Worm (Caenorhabditis elegans) whole organism, L3 larva: ENCODE results near the gene srw-90.

Source experiments
- R02D3.7 ChIP-seq: fragments of 150-350 bp; optimal IDR thresholded peaks from 2 replicates; lab custom pipeline; 2014; ENCODE audit warnings: missing biosample characterization, missing genetic modification characterization
- ZK546.5 ChIP-seq: sonication (generic microtip); optimal IDR thresholded peaks from 2 replicates; lab custom pipeline; 2017; ENCODE audit warnings: missing biosample characterization, missing genetic modification characterization
- ceh-16 ChIP-seq: sonication (generic microtip); optimal IDR thresholded peaks from 2 replicates; lab custom pipeline; 2017; ENCODE audit warnings: missing biosample characterization, missing genetic modification characterization
- ceh-28 ChIP-seq: fragments of 150-350 bp; optimal IDR thresholded peaks from 2 replicates; lab custom pipeline; 2014; ENCODE audit warnings: missing biosample characterization, missing genetic modification reagents, missing genetic modification characterization
- egl-27 ChIP-seq: sonication (generic microtip); optimal IDR thresholded peaks from 4 replicates; lab custom pipeline; 2017; ENCODE audit warnings: missing biosample characterization, missing genetic modification reagents, missing genetic modification characterization
- egl-5 ChIP-seq: fragments of 150-350 bp; optimal IDR thresholded peaks from 2 replicates; lab custom pipeline; 2017; ENCODE audit warnings: missing biosample characterization, missing genetic modification reagents, missing genetic modification characterization, inconsistent platforms
- elt-2 ChIP-seq: sonication (generic microtip); optimal IDR thresholded peaks from 2 replicates; lab custom pipeline; 2016; ENCODE audit warnings: missing genetic modification reagents, mild to moderate bottlenecking, missing genetic modification characterization, missing compliant biosample characterization
- elt-3 ChIP-seq, 3 experiments: fragments of 150-350 bp in 1 of 3; sonication (generic microtip) in 2 of 3; optimal IDR thresholded peaks; 2 replicates in 2 of 3; 4 replicates in 1 of 3; lab custom pipeline; 2014 to 2017; ENCODE audit warnings: missing biosample characterization in 3 of 3, missing genetic modification characterization in 3 of 3
- eor-1 ChIP-seq, 2 experiments: fragments of 150-350 bp; optimal IDR thresholded peaks; 2 replicates each; lab custom pipeline; 2014 to 2018; ENCODE audit warnings: missing biosample characterization in 2 of 2, missing genetic modification characterization in 2 of 2
- fkh-10 ChIP-seq: sonication (generic microtip); optimal IDR thresholded peaks from 2 replicates; lab custom pipeline; 2017; ENCODE audit warnings: missing biosample characterization, missing genetic modification reagents, missing genetic modification characterization
- fkh-2 ChIP-seq: fragments of 150-350 bp; optimal IDR thresholded peaks from 2 replicates; lab custom pipeline; 2014; ENCODE audit warnings: missing biosample characterization, missing genetic modification reagents, missing genetic modification characterization
- fos-1 ChIP-seq: fragments of 150-350 bp; optimal IDR thresholded peaks from 2 replicates; lab custom pipeline; 2014; ENCODE audit warnings: missing biosample characterization, missing genetic modification characterization
- jun-1 ChIP-seq: fragments of 150-350 bp; optimal IDR thresholded peaks from 2 replicates; lab custom pipeline; 2014; ENCODE audit warnings: missing biosample characterization, missing genetic modification reagents, missing genetic modification characterization
- lin-15B ChIP-seq: fragments of 150-350 bp; optimal IDR thresholded peaks from 2 replicates; lab custom pipeline; 2014; ENCODE audit warnings: missing biosample characterization, missing genetic modification characterization
- lsy-12 ChIP-seq: sonication (generic microtip); optimal IDR thresholded peaks from 2 replicates; lab custom pipeline; 2016; ENCODE audit warnings: mild to moderate bottlenecking, missing genetic modification characterization, missing compliant biosample characterization
- mdl-1 ChIP-seq: fragments of 150-350 bp; optimal IDR thresholded peaks from 2 replicates; lab custom pipeline; 2014; ENCODE audit warnings: missing biosample characterization, missing genetic modification characterization
- mml-1 ChIP-seq: fragments of 150-350 bp; sonication (generic microtip); optimal IDR thresholded peaks from 3 replicates; lab custom pipeline; 2014; ENCODE audit warnings: missing biosample characterization, missing genetic modification characterization
- nfya-1 ChIP-seq: sonication (generic microtip); optimal IDR thresholded peaks from 2 replicates; lab custom pipeline; 2017; ENCODE audit warnings: missing genetic modification characterization, mild to moderate bottlenecking, missing compliant biosample characterization, antibody characterized with exemption, moderate library complexity; ENCODE audit not compliant: insufficient read depth
- nhr-11 ChIP-seq: fragments of 150-350 bp; optimal IDR thresholded peaks from 2 replicates; lab custom pipeline; 2014; ENCODE audit warnings: missing biosample characterization, missing genetic modification characterization
- nhr-23 ChIP-seq: fragments of 150-350 bp; optimal IDR thresholded peaks from 2 replicates; lab custom pipeline; 2014; ENCODE audit warnings: missing biosample characterization, missing genetic modification reagents, missing genetic modification characterization
- nhr-28 ChIP-seq: fragments of 150-350 bp; optimal IDR thresholded peaks from 2 replicates; lab custom pipeline; 2014; ENCODE audit warnings: missing biosample characterization, missing genetic modification characterization
- nhr-43 ChIP-seq: sonication (generic microtip); optimal IDR thresholded peaks from 2 replicates; lab custom pipeline; 2016; ENCODE audit warnings: mild to moderate bottlenecking, missing genetic modification characterization, missing compliant biosample characterization; ENCODE audit not compliant: poor library complexity, severe bottlenecking
- nhr-67 ChIP-seq: fragments of 150-350 bp; optimal IDR thresholded peaks from 2 replicates; lab custom pipeline; 2014; ENCODE audit warnings: missing biosample characterization, missing genetic modification characterization
- nhr-76 ChIP-seq: fragments of 150-350 bp; sonication (generic microtip); optimal IDR thresholded peaks from 5 replicates; lab custom pipeline; 2014; ENCODE audit warnings: missing biosample characterization, missing genetic modification characterization
- sea-2 ChIP-seq: fragments of 150-350 bp; sonication (generic microtip); optimal IDR thresholded peaks from 4 replicates; lab custom pipeline; 2014; ENCODE audit warnings: missing biosample characterization, missing genetic modification reagents, missing genetic modification characterization
- snpc-4 ChIP-seq: fragments of 150-350 bp; optimal IDR thresholded peaks from 2 replicates; lab custom pipeline; 2014; ENCODE audit warnings: missing biosample characterization, missing genetic modification characterization
- tbx-2 ChIP-seq: sonication (generic microtip); optimal IDR thresholded peaks from 2 replicates; lab custom pipeline; 2016; ENCODE audit warnings: mild to moderate bottlenecking, missing genetic modification characterization, missing compliant biosample characterization
- unc-39 ChIP-seq: sonication (generic microtip); optimal IDR thresholded peaks from 4 replicates; lab custom pipeline; 2017; ENCODE audit warnings: missing biosample characterization, missing genetic modification characterization
- unc-62 ChIP-seq: fragments of 150-350 bp; sonication (generic microtip); optimal IDR thresholded peaks from 4 replicates; lab custom pipeline; 2014; ENCODE audit warnings: missing biosample characterization, missing genetic modification reagents, missing genetic modification characterization
- zag-1 ChIP-seq: fragments of 150-350 bp; optimal IDR thresholded peaks from 2 replicates; lab custom pipeline; 2014; ENCODE audit warnings: missing biosample characterization, missing genetic modification characterization
- ztf-11 ChIP-seq: fragments of 150-350 bp; optimal IDR thresholded peaks from 2 replicates; lab custom pipeline; 2014; ENCODE audit warnings: missing biosample characterization, missing genetic modification characterization
- ztf-4 ChIP-seq: fragments of 150-350 bp; optimal IDR thresholded peaks from 2 replicates; lab custom pipeline; 2014; ENCODE audit warnings: missing biosample characterization, missing genetic modification characterization

Gene srw-90

ce11 chrV:1701584-1702101 lies at the start of gene srw-90:
srw-90 (plus strand) TSS chrV:1702051.
- no peak for TF ChIP-seq mml-1 (tag; lab: Kevin White, UChicago)
- TF ChIP-seq unc-39 (tag; lab: Kevin White, UChicago) = no peak
- no peak for TF ChIP-seq fos-1 (tag; lab: Kevin White, UChicago)

ce11 chrV:1654845-1655244 lies 47.0 kb upstream of the srw-90 start, which contains the start of gene irld-11:
irld-11 (plus strand) TSS chrV:1655145.
- TF ChIP-seq nfya-1 (tag; lab: Kevin White, UChicago) = no peak
- TF ChIP-seq unc-39 (tag; lab: Kevin White, UChicago) = no peak
- no peak for TF ChIP-seq nhr-23 (tag; lab: Kevin White, UChicago)
- TF ChIP-seq ceh-16 (tag; lab: Kevin White, UChicago) = no peak
- TF ChIP-seq nhr-43 = no peak
- no peak for TF ChIP-seq ztf-11 (tag; lab: Kevin White, UChicago)
- TF ChIP-seq nhr-67 (tag; lab: Kevin White, UChicago) = no peak
- TF ChIP-seq jun-1 (tag; lab: Kevin White, UChicago) = no peak
- TF ChIP-seq ZK546.5 (tag; lab: Kevin White, UChicago) = no peak
- no peak for TF ChIP-seq nhr-76
- no peak for TF ChIP-seq R02D3.7 (tag; lab: Kevin White, UChicago)

- TF ChIP-seq nhr-11 (tag; lab: Kevin White, UChicago) (peak; percentile 1), nhr-67 (tag; lab: Kevin White, UChicago) (no peak), ztf-4 (tag; lab: Kevin White, UChicago) (no peak), egl-5 (tag; lab: Kevin White, UChicago) (no peak), lsy-12 (tag; lab: Kevin White, UChicago) (no peak), eor-1 (tag; optimal IDR thresholded peaks at IDR 0.05; lab: Kevin White, UChicago) (no peak), tbx-2 (no peak)
These were observed 39.6 kb upstream of the srw-90 start, which contains the start of gene irld-40 for ce11 chrV:1662270-1662669. irld-40 (plus strand) TSS chrV:1662570.

- no peak for TF ChIP-seq ZK546.5 (tag; lab: Kevin White, UChicago)
- no peak for TF ChIP-seq snpc-4 (tag; lab: Kevin White, UChicago)
- TF ChIP-seq nhr-43 = no peak
- no peak for TF ChIP-seq eor-1 (tag; optimal IDR thresholded peaks at IDR 0.05; lab: Kevin White, UChicago)
- no peak for TF ChIP-seq sea-2 (GFP tag; lab: Kevin White, UChicago)
- TF ChIP-seq fkh-2 (tag; lab: Kevin White, UChicago) = no peak
- TF ChIP-seq nhr-67 (tag; lab: Kevin White, UChicago) = no peak
- no peak for TF ChIP-seq nhr-28 (tag; lab: Kevin White, UChicago)
- no peak for TF ChIP-seq nhr-11 (tag; lab: Kevin White, UChicago)
- no peak for TF ChIP-seq nhr-23 (tag; lab: Kevin White, UChicago)
- TF ChIP-seq fkh-10 (GFP tag; lab: Kevin White, UChicago) = no peak
- TF ChIP-seq elt-2 (tag; lab: Kevin White, UChicago) = no peak
- no peak for TF ChIP-seq unc-62 (GFP tag; lab: Kevin White, UChicago)
- no peak for TF ChIP-seq nfya-1 (tag; lab: Kevin White, UChicago)
- TF ChIP-seq tbx-2 = no peak
- no peak for TF ChIP-seq egl-27 (tag; lab: Kevin White, UChicago)
- no peak for TF ChIP-seq elt-3 (tag; optimal IDR thresholded peaks at IDR 0.05; lab: Kevin White, UChicago)
- TF ChIP-seq zag-1 (tag; lab: Kevin White, UChicago) = no peak
- TF ChIP-seq, all 47 proteins: peak for 0
These were observed 36.9 kb upstream of the srw-90 start, which contains the start of gene K04F1.9 for ce11 chrV:1664921-1665320. K04F1.9 (plus strand) TSS chrV:1665221.

ce11 chrV:1666904-1667303 lies 34.9 kb upstream of the srw-90 start, which contains the start of gene K04F1.8:
K04F1.8 (plus strand) TSS chrV:1667204.
- no peak for TF ChIP-seq ceh-28
- no peak for TF ChIP-seq sea-2 (GFP tag; lab: Kevin White, UChicago)
- no peak for TF ChIP-seq eor-1 (tag; optimal IDR thresholded peaks at IDR 0.05; lab: Kevin White, UChicago)
- no peak for TF ChIP-seq mml-1 (tag; lab: Kevin White, UChicago)
- no peak for TF ChIP-seq lin-15B (tag; lab: Kevin White, UChicago)
- TF ChIP-seq egl-27 (tag; lab: Kevin White, UChicago) = no peak
- no peak for TF ChIP-seq R02D3.7 (tag; lab: Kevin White, UChicago)
- TF ChIP-seq ZK546.5 (tag; lab: Kevin White, UChicago) = no peak
- no peak for TF ChIP-seq zag-1 (tag; lab: Kevin White, UChicago)
- TF ChIP-seq fos-1 (tag; lab: Kevin White, UChicago) = no peak
- no peak for TF ChIP-seq elt-3 (tag; optimal IDR thresholded peaks at IDR 0.05; lab: Kevin White, UChicago)
- no peak for TF ChIP-seq lsy-12 (tag; lab: Kevin White, UChicago)
- TF ChIP-seq mdl-1 (tag; lab: Kevin White, UChicago) = no peak
